Worm (Caenorhabditis elegans) whole organism, mixed stage, embryonic: Measurements from ENCODE around the gene C16B8.3.

Source experiments
- M03D4.4 ChIP-seq: sonication (generic microtip); optimal IDR thresholded peaks from 2 replicates; lab custom pipeline; 2017; ENCODE audit warnings: mild to moderate bottlenecking, missing genetic modification characterization, missing compliant biosample characterization
- bed-3 ChIP-seq: fragments of 200-800 bp; sonication (Bioruptor generic); optimal IDR thresholded peaks from 3 replicates; lab custom pipeline; 2018; ENCODE audit warnings: mild to moderate bottlenecking, missing genetic modification characterization, moderate library complexity, missing compliant biosample characterization
- blmp-1 ChIP-seq: fragments of 150-350 bp; optimal IDR thresholded peaks from 2 replicates; lab custom pipeline; 2014; ENCODE audit warnings: missing biosample characterization, missing genetic modification characterization
- ceh-39 ChIP-seq: fragments of 150-350 bp; optimal IDR thresholded peaks from 2 replicates; lab custom pipeline; 2014; ENCODE audit warnings: missing biosample characterization, missing genetic modification characterization
- ceh-43 ChIP-seq: fragments of 200-800 bp; sonication (Bioruptor generic); optimal IDR thresholded peaks from 2 replicates; lab custom pipeline; 2018; ENCODE audit warnings: mild to moderate bottlenecking, missing genetic modification characterization, moderate library complexity, missing compliant biosample characterization
- ceh-83 ChIP-seq: fragments of 200-800 bp; sonication (Bioruptor generic); optimal IDR thresholded peaks from 2 replicates; lab custom pipeline; 2018; ENCODE audit warnings: mild to moderate bottlenecking, missing genetic modification characterization, missing compliant biosample characterization
- ces-1 ChIP-seq: fragments of 150-350 bp; optimal IDR thresholded peaks from 2 replicates; lab custom pipeline; 2014; ENCODE audit warnings: missing biosample characterization, missing genetic modification reagents, missing genetic modification characterization
- cnd-1 ChIP-seq: fragments of 200-800 bp; sonication (Bioruptor generic); optimal IDR thresholded peaks from 2 replicates; lab custom pipeline; 2018; ENCODE audit warnings: mild to moderate bottlenecking, missing genetic modification characterization, missing compliant biosample characterization
- drap-1 ChIP-seq: fragments of 200-800 bp; sonication (Bioruptor generic); optimal IDR thresholded peaks from 3 replicates; lab custom pipeline; 2018; ENCODE audit warnings: mild to moderate bottlenecking, missing genetic modification characterization, missing compliant biosample characterization
- elt-1 ChIP-seq: sonication (generic microtip); optimal IDR thresholded peaks from 2 replicates; lab custom pipeline; 2017; ENCODE audit warnings: missing genetic modification characterization, mild to moderate bottlenecking, missing compliant biosample characterization, antibody characterized with exemption, moderate library complexity, borderline replicate concordance; ENCODE audit not compliant: insufficient read depth
- elt-3 ChIP-seq: fragments of 150-350 bp; optimal IDR thresholded peaks from 2 replicates; lab custom pipeline; 2014; ENCODE audit warnings: missing biosample characterization, missing genetic modification characterization
- flh-1 ChIP-seq: fragments of 200-800 bp; sonication (Bioruptor generic); optimal IDR thresholded peaks from 2 replicates; lab custom pipeline; 2018; ENCODE audit warnings: mild to moderate bottlenecking, missing genetic modification characterization, moderate library complexity, missing compliant biosample characterization
- ham-2 ChIP-seq: fragments of 200-800 bp; sonication (Bioruptor generic); optimal IDR thresholded peaks from 2 replicates; lab custom pipeline; 2018; ENCODE audit warnings: mild to moderate bottlenecking, missing genetic modification characterization, missing compliant biosample characterization
- hlh-1 ChIP-seq: fragments of 150-350 bp; optimal IDR thresholded peaks from 2 replicates; lab custom pipeline; 2014; ENCODE audit warnings: missing biosample characterization, missing genetic modification reagents, missing genetic modification characterization
- lin-13 ChIP-seq: fragments of 150-350 bp; optimal IDR thresholded peaks from 2 replicates; lab custom pipeline; 2014; ENCODE audit warnings: missing biosample characterization, missing genetic modification characterization
- lin-32 ChIP-seq: fragments of 200-800 bp; sonication (Bioruptor generic); optimal IDR thresholded peaks from 2 replicates; lab custom pipeline; 2018; ENCODE audit warnings: mild to moderate bottlenecking, missing genetic modification characterization, missing compliant biosample characterization
- lsy-2 ChIP-seq: fragments of 150-350 bp; optimal IDR thresholded peaks from 2 replicates; lab custom pipeline; 2014; ENCODE audit warnings: missing biosample characterization, missing genetic modification characterization
- mab-5 ChIP-seq: fragments of 150-350 bp; optimal IDR thresholded peaks from 2 replicates; lab custom pipeline; 2014; ENCODE audit warnings: missing biosample characterization, missing genetic modification characterization
- mep-1 ChIP-seq: fragments of 150-350 bp; optimal IDR thresholded peaks from 2 replicates; lab custom pipeline; 2017; ENCODE audit warnings: missing biosample characterization, missing genetic modification reagents, missing genetic modification characterization, inconsistent platforms
- mls-2 ChIP-seq: sonication (generic microtip); optimal IDR thresholded peaks from 2 replicates; lab custom pipeline; 2016; ENCODE audit warnings: mild to moderate bottlenecking, missing genetic modification characterization, moderate library complexity, missing compliant biosample characterization
- nhr-12 ChIP-seq: fragments of 150-350 bp; optimal IDR thresholded peaks from 2 replicates; lab custom pipeline; 2014; ENCODE audit warnings: missing biosample characterization, missing genetic modification characterization
- nhr-2 ChIP-seq: fragments of 150-350 bp; optimal IDR thresholded peaks from 2 replicates; lab custom pipeline; 2014; ENCODE audit warnings: missing biosample characterization, missing genetic modification characterization
- nhr-237 ChIP-seq: fragments of 150-350 bp; optimal IDR thresholded peaks from 2 replicates; lab custom pipeline; 2014; ENCODE audit warnings: missing biosample characterization, missing genetic modification characterization
- nhr-28 ChIP-seq: fragments of 150-350 bp; optimal IDR thresholded peaks from 2 replicates; lab custom pipeline; 2014; ENCODE audit warnings: missing biosample characterization, missing genetic modification characterization
- nhr-76 ChIP-seq: sonication (generic microtip); optimal IDR thresholded peaks from 2 replicates; lab custom pipeline; 2017; ENCODE audit warnings: missing biosample characterization, missing genetic modification characterization
- pha-4 ChIP-seq: fragments of 150-350 bp; optimal IDR thresholded peaks from 2 replicates; lab custom pipeline; 2018; ENCODE audit warnings: missing biosample characterization, missing genetic modification reagents, missing genetic modification characterization
- sem-2 ChIP-seq: fragments of 200-800 bp; sonication (Bioruptor generic); optimal IDR thresholded peaks from 2 replicates; lab custom pipeline; 2018; ENCODE audit warnings: mild to moderate bottlenecking, missing genetic modification characterization, missing compliant biosample characterization
- snpc-4 ChIP-seq: fragments of 150-350 bp; optimal IDR thresholded peaks from 2 replicates; lab custom pipeline; 2014; ENCODE audit warnings: missing biosample characterization, missing genetic modification characterization
- sptf-1 ChIP-seq: sonication (generic microtip); optimal IDR thresholded peaks from 2 replicates; lab custom pipeline; 2017; ENCODE audit warnings: mild to moderate bottlenecking, missing genetic modification characterization, moderate library complexity, missing compliant biosample characterization
- tbx-8 ChIP-seq: fragments of 200-800 bp; sonication (Bioruptor generic); optimal IDR thresholded peaks from 2 replicates; lab custom pipeline; 2018; ENCODE audit warnings: mild to moderate bottlenecking, missing genetic modification characterization, moderate library complexity, missing compliant biosample characterization
- unc-120 ChIP-seq: sonication (generic microtip); optimal IDR thresholded peaks from 2 replicates; lab custom pipeline; 2017; ENCODE audit warnings: missing genetic modification characterization, missing compliant biosample characterization; ENCODE audit not compliant: poor library complexity, severe bottlenecking
- unc-39 ChIP-seq: fragments of 150-350 bp; optimal IDR thresholded peaks from 2 replicates; lab custom pipeline; 2014; ENCODE audit warnings: missing biosample characterization, missing genetic modification characterization
- unc-62 ChIP-seq: fragments of 150-350 bp; optimal IDR thresholded peaks from 2 replicates; lab custom pipeline; 2014; ENCODE audit warnings: missing biosample characterization, missing genetic modification reagents, missing genetic modification characterization
- zip-8 ChIP-seq: fragments of 150-350 bp; optimal IDR thresholded peaks from 2 replicates; lab custom pipeline; 2014; ENCODE audit warnings: missing biosample characterization, missing genetic modification characterization
- ztf-11 ChIP-seq: fragments of 150-350 bp; optimal IDR thresholded peaks from 2 replicates; lab custom pipeline; 2014; ENCODE audit warnings: missing biosample characterization, missing genetic modification characterization

Gene C16B8.3

DNA sequence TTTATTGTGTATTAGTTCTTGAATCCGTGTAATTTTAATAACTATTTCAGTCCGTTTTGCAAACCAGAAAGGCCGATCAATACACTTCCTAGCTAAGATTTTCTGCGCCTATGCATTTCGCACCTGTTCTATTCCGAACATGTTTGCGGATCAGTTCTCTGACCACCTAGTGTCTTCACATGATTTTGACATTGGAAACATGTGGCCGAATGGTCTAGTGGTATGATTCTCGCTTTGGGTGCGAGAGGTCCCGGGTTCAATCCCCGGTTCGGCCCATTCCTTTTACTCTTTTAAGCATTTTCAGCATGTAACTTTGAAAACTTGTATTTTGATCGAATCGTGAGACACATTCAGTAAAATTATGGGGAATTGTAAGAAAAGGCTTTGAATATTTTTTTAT is 919 bp upstream of the C16B8.3 start:
- TF ChIP-seq lin-32 (GFP tag; lab: Kevin White, UChicago) (peak; percentile 37), lsy-2 (tag; lab: Kevin White, UChicago) (no peak), cnd-1 (tag; lab: Kevin White, UChicago) (peak; percentile 72), mab-5 (no peak), elt-3 (tag; lab: Kevin White, UChicago) (no peak), nhr-12 (tag; lab: Kevin White, UChicago) (no peak), sptf-1 (tag; lab: Kevin White, UChicago) (peak; percentile 57), ham-2 (no peak), pha-4 (peak; percentile 52), nhr-237 (tag; lab: Kevin White, UChicago) (no peak), ceh-39 (tag; lab: Kevin White, UChicago) (no peak), nhr-28 (tag; lab: Kevin White, UChicago) (no peak), hlh-1 (tag; lab: Kevin White, UChicago) (peak; percentile 44), mls-2 (tag; lab: Kevin White, UChicago) (no peak), nhr-76 (no peak), ceh-83 (GFP tag; lab: Kevin White, UChicago) (peak; percentile 74), tbx-8 (no peak), unc-120 (tag; lab: Kevin White, UChicago) (peak; percentile 38), unc-62 (GFP tag; lab: Kevin White, UChicago) (no peak), drap-1 (GFP tag; lab: Kevin White, UChicago) (peak; percentile 59), zip-8 (tag; lab: Kevin White, UChicago) (no peak), sem-2 (GFP tag; lab: Kevin White, UChicago) (no peak), mep-1 (tag; lab: Kevin White, UChicago) (no peak), M03D4.4 (tag; lab: Kevin White, UChicago) (peak; percentile 56), unc-39 (no peak), snpc-4 (tag; lab: Kevin White, UChicago) (no peak), ceh-43 (GFP tag; lab: Kevin White, UChicago) (no peak), nhr-2 (no peak), lin-13 (tag; lab: Kevin White, UChicago) (peak; percentile 25), ces-1 (GFP tag; lab: Kevin White, UChicago) (no peak), blmp-1 (tag; lab: Kevin White, UChicago) (no peak), bed-3 (no peak), flh-1 (no peak), elt-1 (tag; lab: Kevin White, UChicago) (no peak), ztf-11 (tag; lab: Kevin White, UChicago) (no peak)

DNA sequence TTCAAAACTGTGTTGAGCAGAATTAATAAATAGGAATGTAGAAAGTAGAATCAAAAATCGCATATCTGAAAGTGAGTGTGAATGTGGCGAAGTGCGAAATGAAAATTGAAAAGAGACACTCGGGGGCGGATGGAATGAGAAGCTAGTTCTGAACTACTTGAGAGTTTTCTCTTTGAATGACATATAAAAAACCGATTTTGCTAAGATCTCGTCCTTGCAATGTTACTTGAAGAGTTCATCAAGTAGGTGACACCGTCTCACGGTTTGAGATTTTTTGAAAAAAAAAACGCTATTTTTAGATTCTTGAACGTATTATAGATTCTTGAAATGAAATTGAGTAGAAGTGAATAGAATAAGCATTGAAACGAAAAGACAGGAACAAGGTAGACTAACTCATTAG is 2.1 kb downstream of the C16B8.3 start, which contains the start of gene C16B8.2:
TSS of gene C16B8.2 (minus strand) at position 101 of the 400 bp plus-strand sequence.
- TF ChIP-seq nhr-2 = no peak

DNA sequence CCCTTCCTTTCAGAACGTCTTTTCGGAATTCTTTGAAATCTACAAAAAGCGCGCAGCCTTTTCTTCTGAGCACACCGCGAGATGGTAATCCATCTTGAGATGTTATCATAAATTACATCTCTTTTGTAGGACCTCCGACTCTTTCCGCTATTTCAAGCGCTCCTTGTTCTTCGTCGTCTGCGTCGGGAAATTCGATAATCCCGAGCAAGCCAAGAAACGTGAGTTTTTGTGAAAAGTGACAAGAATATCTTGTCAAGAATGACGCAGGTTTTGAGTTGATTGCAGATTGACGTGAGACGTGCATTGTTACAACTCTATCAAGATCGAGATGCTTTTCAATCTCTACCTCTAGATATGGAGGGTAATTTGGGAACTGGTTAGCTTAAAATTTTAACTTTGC is 8.1 kb downstream of the C16B8.3 start:
- TF ChIP-seq ces-1 (GFP tag; lab: Kevin White, UChicago) (peak; percentile 1), bed-3 (no peak), unc-62 (GFP tag; lab: Kevin White, UChicago) (peak; percentile 74)

DNA sequence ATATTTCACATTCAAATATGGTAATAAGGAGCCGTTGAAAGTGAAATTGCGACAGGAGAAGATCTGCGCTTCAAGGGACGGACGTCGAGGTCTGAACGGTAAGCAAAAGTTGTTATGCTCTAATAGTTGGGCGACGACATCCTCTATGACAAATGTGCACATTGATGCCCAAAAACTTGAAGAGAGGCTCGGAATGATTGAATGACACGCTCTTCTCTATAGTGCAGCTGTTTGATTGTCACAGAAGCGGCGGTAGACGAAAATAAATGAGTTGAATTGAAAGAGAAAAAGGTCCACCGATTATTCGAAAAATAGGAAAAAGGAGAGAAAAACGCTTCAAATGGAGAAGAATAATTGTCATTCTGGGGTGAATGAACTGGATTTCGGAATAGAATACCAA is 9.2 kb downstream of the C16B8.3 start:
- no peak for TF ChIP-seq sptf-1 (tag; lab: Kevin White, UChicago)
- TF ChIP-seq unc-62 (GFP tag; lab: Kevin White, UChicago) = peak; percentile 82
- TF ChIP-seq hlh-1 (tag; lab: Kevin White, UChicago) = peak; percentile 88
- peak; percentile 42 for TF ChIP-seq unc-120 (tag; lab: Kevin White, UChicago)
